Fruit fly (Drosophila melanogaster): ENCODE measurements around the gene for.
A peak's percentile ranks its signal among the peaks of the same experiment; 100 is the strongest.

Gene for

DNA sequence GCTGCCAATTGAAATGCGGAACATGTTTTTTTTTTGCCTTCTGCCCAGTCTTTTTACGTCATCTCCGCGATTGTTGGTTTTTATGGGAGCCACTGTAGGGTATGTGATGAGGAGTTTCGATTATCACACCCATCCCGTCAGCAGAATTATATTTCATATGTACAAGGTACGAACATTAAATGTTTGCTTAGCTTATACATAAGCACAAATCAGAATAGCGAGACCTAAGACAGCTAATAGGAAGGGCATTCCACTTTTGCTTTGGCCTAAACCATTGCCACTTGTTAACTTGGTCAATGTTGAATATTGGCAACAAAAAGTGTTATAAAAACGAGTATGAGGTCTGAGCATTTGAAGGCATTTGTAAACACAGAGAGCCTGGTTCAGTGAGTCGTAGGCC lies 46.5 kb upstream of the for start, which contains the start of gene CG2816 (continued):
- TF ChIP-seq CG33557 (GFP tag; optimal IDR thresholded peaks at IDR 0.05) (no peak), en (GFP tag; optimal IDR thresholded peaks at IDR 0.05) (peak; percentile 7), mam (GFP tag; optimal IDR thresholded peaks at IDR 0.05) (peak; percentile 96), fu2 (GFP tag; optimal IDR thresholded peaks at IDR 0.05) (peak; percentile 88), Sin3A (optimal IDR thresholded peaks at IDR 0.05) (no peak), sc (optimal IDR thresholded peaks at IDR 0.05) (no peak), sc (GFP tag; optimal IDR thresholded peaks at IDR 0.05) (no peak), Usf (GFP tag; optimal IDR thresholded peaks at IDR 0.05) (peak; percentile 72), Sox102F (GFP tag; optimal IDR thresholded peaks at IDR 0.05) (peak; percentile 23), jing (GFP tag; optimal IDR thresholded peaks at IDR 0.05) (no peak), Camta (GFP tag; optimal IDR thresholded peaks at IDR 0.05) (peak; percentile 70), Dbx (GFP tag; IDR thresholded peaks at IDR 0.05) (peak; percentile 70), sna (GFP tag; IDR thresholded peaks at IDR 0.05; ENCODE audit: partially characterized antibody) (no peak), CG3407 (GFP tag; optimal IDR thresholded peaks at IDR 0.05) (no peak), Nf-YB (GFP tag; optimal IDR thresholded peaks at IDR 0.05) (no peak), ase (GFP tag; IDR thresholded peaks at IDR 0.05) (peak; percentile 71; the same call in 2 of the 3 replicates), CG9215 (GFP tag; IDR thresholded peaks at IDR 0.05) (no peak), Lhr (GFP tag; optimal IDR thresholded peaks at IDR 0.05) (no peak), BtbVII (GFP tag; optimal IDR thresholded peaks at IDR 0.05) (peak; percentile 33), CG3281 (GFP tag; optimal IDR thresholded peaks at IDR 0.05) (peak; percentile 55), pfk (GFP tag; optimal IDR thresholded peaks at IDR 0.05) (no peak), Lim3 (GFP tag; IDR thresholded peaks at IDR 0.05) (no peak), ssp (GFP tag; IDR thresholded peaks at IDR 0.05) (no peak), CG7357 (GFP tag; IDR thresholded peaks at IDR 0.05) (no peak), NC2α (GFP tag; optimal IDR thresholded peaks at IDR 0.05) (no peak), Tbp (GFP tag; optimal IDR thresholded peaks at IDR 0.05) (no peak), Aef1 (GFP tag; IDR thresholded peaks at IDR 0.05) (peak; percentile 60; the same call in 2 of the 3 replicates), CG3065 (GFP tag; optimal IDR thresholded peaks at IDR 0.05) (no peak), CG12236 (GFP tag; optimal IDR thresholded peaks at IDR 0.05) (no peak), CG17568 (GFP tag; optimal IDR thresholded peaks at IDR 0.05) (no peak), Lpt (GFP tag; optimal IDR thresholded peaks at IDR 0.05) (no peak), CG2199 (GFP tag; IDR thresholded peaks at IDR 0.05) (no peak), nerfin-1 (tag; optimal IDR thresholded peaks at IDR 0.05) (no peak), shn (GFP tag; optimal IDR thresholded peaks at IDR 0.05) (peak; percentile 67), CG11247 (GFP tag; IDR thresholded peaks at IDR 0.05) (peak; percentile 89), YL-1 (GFP tag; optimal IDR thresholded peaks at IDR 0.05) (no peak), CG7556 (GFP tag; optimal IDR thresholded peaks at IDR 0.05) (no peak), CG14710 (tag; optimal IDR thresholded peaks at IDR 0.05) (no peak), CG8478 (optimal IDR thresholded peaks at IDR 0.05) (no peak), CG4404 (GFP tag; IDR thresholded peaks at IDR 0.05) (no peak), CG9727 (GFP tag; optimal IDR thresholded peaks at IDR 0.05) (no peak), Sry-β (GFP tag; optimal IDR thresholded peaks at IDR 0.05) (no peak), Stat92E (GFP tag; optimal IDR thresholded peaks at IDR 0.05) (no peak), CG5180 (GFP tag; optimal IDR thresholded peaks at IDR 0.05) (no peak), peb (GFP tag; IDR thresholded peaks at IDR 0.05) (no peak), Doc3 (GFP tag; IDR thresholded peaks at IDR 0.05; ENCODE audit: partially characterized antibody) (no peak), CG3726 (GFP tag; IDR thresholded peaks at IDR 0.05) (peak; percentile 64; the same call in 1 of the 3 replicates), so (GFP tag; IDR thresholded peaks at IDR 0.05) (no peak), ro (GFP tag; IDR thresholded peaks at IDR 0.05) (no peak), CG4707 (GFP tag; optimal IDR thresholded peaks at IDR 0.05) (no peak), slbo (GFP tag; IDR thresholded peaks at IDR 0.05) (peak; percentile 95), Rx (GFP tag; IDR thresholded peaks at IDR 0.05) (0 out of 2 replicates have a peak, but pooled peaks have one; percentile 15), CG33213 (GFP tag; optimal IDR thresholded peaks at IDR 0.05) (no peak)
